Worm (Caenorhabditis elegans) whole organism, late embryonic: ENCODE measurements around the gene mboa-2.

Experiments
- ceh-48 ChIP-seq: sonication (generic microtip); optimal IDR thresholded peaks from 2 replicates; lab custom pipeline; 2016; ENCODE audit warnings: missing genetic modification characterization, inconsistent platforms, missing compliant biosample characterization
- elt-2 ChIP-seq: sonication (generic microtip); optimal IDR thresholded peaks from 2 replicates; lab custom pipeline; 2016; ENCODE audit warnings: missing genetic modification reagents, missing genetic modification characterization, missing compliant biosample characterization
- pha-2 ChIP-seq: sonication (generic microtip); optimal IDR thresholded peaks from 2 replicates; lab custom pipeline; 2017; ENCODE audit warnings: mild to moderate bottlenecking, missing genetic modification characterization, missing compliant biosample characterization
- pha-4 ChIP-seq: fragments of 150-350 bp; optimal IDR thresholded peaks from 2 replicates; lab custom pipeline; 2018; ENCODE audit warnings: missing biosample characterization, missing genetic modification reagents, missing genetic modification characterization
- sox-4 ChIP-seq: sonication (generic microtip); optimal IDR thresholded peaks from 2 replicates; lab custom pipeline; 2017; ENCODE audit warnings: mild to moderate bottlenecking, missing genetic modification characterization, inconsistent platforms, missing compliant biosample characterization

DNA sequence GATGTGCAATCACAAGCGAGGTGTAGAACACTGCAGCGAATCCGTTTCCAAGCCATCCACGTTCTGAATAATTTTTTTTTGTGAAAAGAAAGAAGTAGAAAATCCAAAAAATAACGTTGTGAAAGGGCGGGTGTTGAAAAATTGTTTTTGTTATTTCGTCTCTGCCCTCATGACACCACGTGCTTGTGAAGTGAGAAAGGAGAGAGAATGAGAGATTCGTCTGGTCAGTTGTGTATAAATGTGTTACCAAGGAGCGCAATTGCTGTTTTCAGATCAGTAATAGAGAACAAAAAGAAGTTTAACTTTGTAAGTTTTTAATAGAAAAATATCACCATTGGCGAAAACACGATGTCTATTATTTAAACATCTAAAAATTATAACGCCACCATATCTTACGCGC lies 1.0 kb downstream of the mboa-2 start:
- TF ChIP-seq pha-2 (no peak), ceh-48 (tag; lab: Kevin White, UChicago) (no peak), elt-2 (no peak), pha-4 (no peak), sox-4 (no peak)
